Fruit fly (Drosophila melanogaster): ENCODE results near the gene PolQ.

Gene PolQ

DNA sequence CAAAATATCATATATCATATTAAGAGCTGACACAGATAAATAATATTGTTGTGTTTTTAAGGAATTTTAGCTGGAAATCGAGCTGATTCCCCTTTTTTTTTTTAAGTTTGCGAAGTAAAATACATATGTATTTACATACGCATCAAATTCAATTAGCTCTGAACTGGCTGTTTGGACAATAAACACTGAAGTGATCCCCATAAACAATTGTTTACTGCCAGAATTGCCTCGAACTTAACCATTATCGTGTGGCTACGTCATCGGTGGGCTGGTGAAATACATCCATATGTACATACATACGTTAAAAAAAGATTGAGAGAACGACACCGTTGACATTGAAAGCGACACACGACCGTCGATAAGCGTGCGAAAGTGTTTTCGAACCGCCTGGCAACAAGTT is 4.2 kb upstream of the PolQ start:
- TF ChIP-seq CG8478 (optimal IDR thresholded peaks at IDR 0.05), result no peak
- TF ChIP-seq CTCF (optimal IDR thresholded peaks at IDR 0.05), result no peak

- no peak for TF ChIP-seq CTCF (optimal IDR thresholded peaks at IDR 0.05)
- TF ChIP-seq CG8478 (optimal IDR thresholded peaks at IDR 0.05), result no peak
These were observed 3.2 kb upstream of the PolQ start for dm6 chr3R:12715253-12715652.

DNA sequence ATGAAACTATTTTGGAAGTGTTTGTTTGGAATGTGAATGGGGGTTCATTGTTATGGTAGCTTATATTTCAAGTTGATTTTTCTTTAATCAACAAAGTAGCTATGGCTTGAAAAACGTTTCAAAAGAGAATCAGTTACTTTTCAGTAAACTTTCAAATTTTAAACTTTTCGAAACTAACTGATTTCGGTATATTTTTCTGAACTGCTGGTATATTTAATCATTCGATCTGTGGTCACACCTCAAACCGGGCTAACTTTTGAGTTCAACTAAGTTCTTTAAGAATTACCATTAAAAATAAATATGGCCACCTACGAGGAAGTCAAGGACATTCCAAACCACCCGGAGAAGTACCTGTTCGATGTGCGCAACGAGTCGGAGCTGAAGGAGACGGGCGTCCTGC is 7.2 kb downstream of the PolQ start, which contains the start of gene CG12279:
Gene CG12279 (plus strand): TSS at position 234 of the 400 bp plus-strand sequence.
- TF ChIP-seq CTCF (optimal IDR thresholded peaks at IDR 0.05) (no peak), CG8478 (optimal IDR thresholded peaks at IDR 0.05) (no peak)

dm6 chr3R:12701994-12702494 is 10.1 kb downstream of the PolQ start:
- TF ChIP-seq CTCF (optimal IDR thresholded peaks at IDR 0.05) (no peak), CG8478 (optimal IDR thresholded peaks at IDR 0.05) (no peak)

DNA sequence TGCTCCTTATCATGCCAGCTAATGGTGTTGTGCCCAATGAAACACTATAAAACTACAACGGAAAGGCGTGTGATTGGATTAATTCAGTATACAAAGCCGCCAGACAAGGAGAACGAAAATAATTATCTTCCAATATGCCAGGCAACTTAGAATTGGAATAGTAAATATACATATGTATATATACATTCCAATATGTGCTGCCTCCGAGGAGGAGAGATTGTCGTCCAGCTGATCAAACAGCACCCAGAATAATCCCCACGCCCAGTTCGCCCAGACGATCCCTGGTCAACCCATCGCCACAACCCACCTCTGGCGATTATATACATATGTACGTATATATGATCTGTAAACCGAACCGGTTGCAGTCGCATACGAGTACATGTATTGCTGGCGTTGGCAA is 10.8 kb downstream of the PolQ start:
- no peak for TF ChIP-seq CG8478 (optimal IDR thresholded peaks at IDR 0.05)
- no peak for TF ChIP-seq CTCF (optimal IDR thresholded peaks at IDR 0.05)

DNA sequence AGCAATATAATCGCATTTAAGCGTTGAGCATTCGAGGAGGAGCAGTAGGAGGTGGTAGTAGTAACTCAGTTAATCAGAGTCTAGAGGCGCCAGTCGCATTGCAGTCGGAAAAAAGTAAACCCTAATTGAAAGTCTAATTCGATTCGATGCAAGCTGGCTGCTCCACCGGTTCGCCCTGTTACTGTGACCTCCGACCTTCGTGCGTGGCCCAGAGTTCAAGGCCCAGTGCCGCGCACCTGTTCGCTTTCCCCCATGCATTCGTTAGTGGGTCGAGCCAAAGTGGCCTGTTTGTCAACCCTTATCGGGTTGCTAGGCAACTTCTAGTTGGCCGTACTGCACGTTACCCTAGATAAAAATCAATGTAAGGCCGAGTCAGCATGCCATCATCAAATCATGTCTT is 11.6 kb downstream of the PolQ start:
- TF ChIP-seq CG8478 (optimal IDR thresholded peaks at IDR 0.05), result no peak
- TF ChIP-seq CTCF (optimal IDR thresholded peaks at IDR 0.05), result no peak

DNA sequence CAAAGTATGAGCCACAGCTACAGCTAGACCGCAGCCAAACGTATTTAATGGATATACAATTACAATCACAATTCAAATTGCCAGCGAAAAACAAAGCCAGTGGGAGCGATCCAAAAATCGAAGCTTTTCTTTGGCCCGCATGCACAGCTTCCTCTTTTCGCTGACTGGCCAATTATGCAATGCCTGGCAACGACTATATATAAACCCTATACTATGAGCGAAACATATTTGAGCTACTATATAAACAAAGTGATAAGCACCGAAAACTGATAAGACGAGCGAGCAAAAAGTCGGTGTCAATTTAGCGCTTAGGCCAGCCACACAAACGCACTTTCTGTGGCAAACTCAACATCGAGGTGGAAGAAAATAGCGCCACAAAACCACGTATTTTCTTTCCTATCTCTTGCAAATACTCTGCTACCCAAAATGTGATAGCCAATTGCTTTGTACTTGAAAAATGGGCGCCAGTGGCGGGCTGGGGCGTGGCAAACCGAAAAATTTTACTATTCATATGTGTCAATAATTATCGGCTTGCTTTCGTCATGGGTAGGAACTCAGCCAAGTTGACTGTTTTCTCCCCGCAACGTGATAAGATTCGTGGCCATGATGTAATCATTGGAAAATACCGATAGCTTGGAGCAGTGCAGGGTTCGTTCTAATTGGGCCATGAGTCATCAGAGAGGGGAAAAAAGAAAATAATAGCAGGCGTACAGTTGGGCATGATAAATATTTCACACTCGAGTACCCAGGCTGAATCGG is 12.3 kb downstream of the PolQ start:
- TF ChIP-seq CTCF (optimal IDR thresholded peaks at IDR 0.05) (no peak), CG8478 (optimal IDR thresholded peaks at IDR 0.05) (no peak)

DNA sequence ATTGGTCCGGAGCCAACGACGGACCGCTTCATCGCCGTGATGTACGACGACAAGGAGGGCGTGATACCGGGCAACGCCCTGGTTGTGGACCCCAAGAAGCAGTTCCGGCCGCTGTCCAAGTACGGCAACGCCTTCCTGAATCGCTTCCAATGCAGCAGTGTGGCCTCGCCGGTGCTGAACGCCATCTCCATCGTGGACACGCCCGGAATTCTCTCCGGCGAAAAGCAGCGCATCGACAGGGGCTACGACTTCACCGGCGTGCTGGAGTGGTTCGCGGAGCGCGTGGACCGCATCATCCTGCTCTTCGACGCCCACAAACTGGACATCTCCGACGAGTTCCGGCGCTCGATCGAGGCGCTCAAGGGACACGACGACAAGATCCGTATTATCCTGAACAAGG is 13.7 kb downstream of the PolQ start:
- TF ChIP-seq CTCF (optimal IDR thresholded peaks at IDR 0.05) (no peak), CG8478 (optimal IDR thresholded peaks at IDR 0.05) (no peak)

- TF ChIP-seq CG8478 (optimal IDR thresholded peaks at IDR 0.05), result no peak
- no peak for TF ChIP-seq CTCF (optimal IDR thresholded peaks at IDR 0.05)
These were observed 14.5 kb downstream of the PolQ start for dm6 chr3R:12697571-12698039.

DNA sequence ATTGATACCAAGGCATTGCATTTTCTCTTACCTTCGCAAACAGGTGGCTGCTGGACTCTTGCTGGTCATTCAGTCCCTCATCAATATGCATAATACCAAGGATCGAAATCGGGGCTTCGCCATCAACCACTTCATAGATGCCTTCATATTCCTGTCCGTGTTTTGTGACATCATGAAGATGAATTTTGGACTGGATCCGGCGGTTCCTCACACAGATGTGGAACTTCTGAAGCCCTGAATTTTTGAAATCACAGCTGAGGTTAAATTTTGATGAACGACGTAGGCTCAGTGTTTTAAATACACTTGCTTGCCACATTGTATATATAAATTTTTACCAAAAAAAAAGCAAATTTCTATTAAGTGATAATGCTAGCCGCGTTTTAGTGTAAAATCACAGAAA is 15.1 kb downstream of the PolQ start, which contains the start of gene Past1:
Gene Past1 (plus strand): TSS at position 301 of the 400 bp plus-strand sequence.
- TF ChIP-seq CG8478 (optimal IDR thresholded peaks at IDR 0.05) (no peak), CTCF (optimal IDR thresholded peaks at IDR 0.05) (no peak)

DNA sequence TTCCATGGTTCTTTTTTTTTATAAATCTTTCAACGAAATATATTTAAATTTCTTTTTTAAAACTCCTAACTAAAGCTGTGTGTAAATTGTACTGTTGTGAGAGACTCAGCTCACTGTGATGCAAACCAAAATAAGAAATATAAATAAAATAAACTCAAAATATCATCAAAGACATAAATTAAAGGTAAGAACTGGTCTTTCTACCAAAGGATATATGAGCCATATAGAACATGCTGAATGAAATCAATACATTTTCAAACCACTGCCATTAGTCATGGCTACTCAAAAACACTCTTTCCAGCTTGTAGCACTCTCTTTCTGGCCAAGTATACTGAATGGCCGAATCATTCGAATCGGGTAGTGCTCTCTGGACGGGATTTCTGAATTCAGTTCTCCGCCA is 17.4 kb downstream of the PolQ start, which contains the start of the genes CG14391 and NijC:
Gene CG14391 (minus strand): TSS at position 101 of the 400 bp plus-strand sequence.
Gene NijC (plus strand): TSS at position 388 of the 400 bp plus-strand sequence.
- TF ChIP-seq CG8478 (optimal IDR thresholded peaks at IDR 0.05) (no peak), CTCF (optimal IDR thresholded peaks at IDR 0.05) (no peak)

DNA sequence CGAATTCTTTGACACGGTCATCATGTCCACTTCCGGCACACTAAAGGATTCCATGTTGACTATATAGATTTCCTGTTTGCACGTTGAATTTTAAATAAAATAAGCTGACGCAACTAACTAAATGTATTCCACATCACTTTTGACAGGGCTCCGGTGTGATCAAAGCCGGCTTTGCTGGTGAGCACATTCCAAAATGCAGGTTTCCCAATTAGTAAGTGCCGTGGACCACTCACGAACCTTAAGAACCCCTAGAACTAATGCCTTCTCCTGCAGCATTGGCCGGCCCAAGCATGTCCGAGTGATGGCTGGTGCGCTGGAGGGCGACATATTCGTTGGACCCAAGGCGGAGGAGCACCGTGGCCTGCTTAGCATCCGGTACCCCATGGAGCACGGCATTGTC is 19.6 kb downstream of the PolQ start, which contains the start of gene CG31347:
Gene CG31347 (minus strand): TSS at position 101 of the 400 bp plus-strand sequence.
- TF ChIP-seq CTCF (optimal IDR thresholded peaks at IDR 0.05) (no peak), CG8478 (optimal IDR thresholded peaks at IDR 0.05) (no peak)

DNA sequence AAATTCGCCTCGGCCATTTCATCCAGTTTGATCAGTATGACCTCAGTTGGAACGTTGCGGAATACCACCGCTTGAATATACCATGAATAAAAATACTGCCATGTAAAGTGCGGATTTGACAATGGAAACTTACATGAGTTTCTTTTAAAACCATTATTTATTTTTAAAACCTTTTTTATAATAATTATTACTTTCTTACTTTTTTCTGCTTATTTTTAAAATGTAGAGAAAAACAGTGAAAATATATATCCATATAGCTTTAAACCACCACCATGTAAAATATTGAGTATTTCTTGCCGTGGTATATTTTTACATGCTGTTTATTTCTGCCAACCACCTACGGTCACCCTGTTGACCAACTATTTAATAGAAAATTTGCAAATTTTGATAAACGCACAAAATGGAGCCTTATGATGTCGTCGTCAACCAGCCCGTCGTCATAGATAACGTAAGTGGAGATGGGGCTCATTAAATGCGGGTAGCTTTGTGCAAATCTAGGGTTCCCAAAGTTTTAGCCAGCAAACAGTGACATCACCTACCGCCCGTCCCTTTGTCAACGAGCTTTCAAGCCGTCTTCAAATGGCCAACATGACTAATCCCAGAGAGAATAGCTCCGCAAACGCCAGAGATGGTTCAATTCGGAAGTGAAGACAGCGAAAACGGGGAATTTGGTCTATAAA is 20.5 kb downstream of the PolQ start, which contains the start of gene Arp1:
Gene Arp1 (plus strand): TSS at position 322 of the 680 bp plus-strand sequence.
- TF ChIP-seq CTCF (optimal IDR thresholded peaks at IDR 0.05), result no peak
- TF ChIP-seq CG8478 (optimal IDR thresholded peaks at IDR 0.05), result no peak

dm6 chr3R:12688672-12689417 is 23.3 kb downstream of the PolQ start, which contains the start of gene kar:
kar (minus strand) TSS chr3R:12689367.
- TF ChIP-seq CTCF (optimal IDR thresholded peaks at IDR 0.05) (no peak), CG8478 (optimal IDR thresholded peaks at IDR 0.05) (no peak)

DNA sequence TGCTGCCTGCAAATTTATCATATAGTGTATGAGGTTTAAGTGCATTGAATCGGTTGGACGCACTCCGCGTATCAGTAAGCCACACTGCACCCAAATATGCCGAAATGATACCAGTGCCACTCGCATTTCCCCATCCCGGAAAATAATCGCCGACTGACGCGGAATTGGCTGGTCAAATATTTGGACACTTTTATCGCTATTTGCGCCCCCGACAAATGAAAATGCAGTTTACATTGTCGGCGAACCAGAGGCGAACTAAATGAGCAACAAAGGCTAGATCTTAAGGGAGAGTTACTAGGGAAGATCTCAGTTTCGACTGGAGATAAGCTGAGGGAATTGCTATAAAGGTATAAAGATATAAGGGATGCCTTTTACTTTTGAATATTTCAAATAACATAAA is 24.0 kb downstream of the PolQ start:
- no peak for TF ChIP-seq CTCF (optimal IDR thresholded peaks at IDR 0.05)
- TF ChIP-seq CG8478 (optimal IDR thresholded peaks at IDR 0.05), result no peak

All from S2 (cell line).